Fruit fly (Drosophila melanogaster) whole organism, prepupa: ENCODE data around the gene rtv.

Source experiments
- CG10631 ChIP-seq: fragments of 200-800 bp; sonication (Bioruptor generic); optimal IDR thresholded peaks from 2 replicates; lab custom pipeline; 2016; ENCODE audit warnings: missing biosample characterization, missing genetic modification characterization
- CG10669 ChIP-seq: fragments of 200-800 bp; sonication (Bioruptor generic); optimal IDR thresholded peaks from 3 replicates; lab custom pipeline; 2018; ENCODE audit warnings: missing biosample characterization, mild to moderate bottlenecking, missing genetic modification characterization, moderate library complexity
- CG11294 ChIP-seq: fragments of 200-800 bp; sonication (Bioruptor generic); IDR thresholded peaks from 2 replicates; pipeline ENCODE4 v1.3.6; 2022; ENCODE audit warnings: missing biosample characterization, missing genetic modification characterization
- CG11762 ChIP-seq: fragments of 200-800 bp; sonication (Bioruptor generic); optimal IDR thresholded peaks from 3 replicates; lab custom pipeline; 2016; ENCODE audit warnings: missing biosample characterization, missing genetic modification characterization; ENCODE audit not compliant: insufficient read depth
- CG16779 ChIP-seq: fragments of 200-800 bp; sonication (Bioruptor generic); optimal IDR thresholded peaks from 3 replicates; lab custom pipeline; 2017; ENCODE audit warnings: missing biosample characterization, mild to moderate bottlenecking, missing genetic modification characterization
- CG3032 ChIP-seq: fragments of 200-800 bp; optimal IDR thresholded peaks from 2 replicates; lab custom pipeline; 2019; ENCODE audit warnings: missing biosample characterization, mild to moderate bottlenecking, missing genetic modification characterization, moderate library complexity
- CG31627 ChIP-seq: fragments of 200-800 bp; sonication (Bioruptor generic); optimal IDR thresholded peaks from 3 replicates; lab custom pipeline; 2016; ENCODE audit warnings: missing biosample characterization, missing genetic modification characterization
- CG3919 ChIP-seq: fragments of 200-800 bp; sonication (Bioruptor generic); optimal IDR thresholded peaks from 3 replicates; lab custom pipeline; 2016; ENCODE audit warnings: missing biosample characterization, missing genetic modification characterization
- CG6792 ChIP-seq: fragments of 200-800 bp; sonication (Bioruptor generic); optimal IDR thresholded peaks from 3 replicates; lab custom pipeline; 2016; ENCODE audit warnings: missing biosample characterization, missing genetic modification characterization
- CG6854 ChIP-seq: fragments of 200-800 bp; sonication (Bioruptor generic); optimal IDR thresholded peaks from 2 replicates; lab custom pipeline; 2017; ENCODE audit warnings: missing biosample characterization, mild to moderate bottlenecking, missing genetic modification characterization
- CG8119 ChIP-seq: fragments of 200-800 bp; sonication (Bioruptor generic); IDR thresholded peaks from 3 replicates; pipeline ENCODE4 v1.3.6; 2022; ENCODE audit warnings: missing biosample characterization, missing genetic modification characterization
- CG8632 ChIP-seq: fragments of 200-800 bp; sonication (Bioruptor generic); optimal IDR thresholded peaks from 3 replicates; lab custom pipeline; 2016; ENCODE audit warnings: missing biosample characterization, missing genetic modification characterization
- Eip78C ChIP-seq: fragments of 200-800 bp; sonication (Bioruptor generic); peaks from one replicate; lab custom pipeline; 2016; ENCODE audit warnings: missing biosample characterization, missing genetic modification characterization
- Eip93F ChIP-seq: fragments of 200-800 bp; sonication (Bioruptor generic); optimal IDR thresholded peaks from 2 replicates; lab custom pipeline; 2016; ENCODE audit warnings: missing biosample characterization, mild to moderate bottlenecking, missing genetic modification characterization
- Ets21C ChIP-seq: fragments of 200-800 bp; sonication (Bioruptor generic); optimal IDR thresholded peaks from 3 replicates; lab custom pipeline; 2016; ENCODE audit warnings: missing biosample characterization, missing genetic modification characterization
- Ets96B ChIP-seq: fragments of 200-800 bp; optimal IDR thresholded peaks from 2 replicates; lab custom pipeline; 2019; ENCODE audit warnings: missing biosample characterization, mild to moderate bottlenecking, missing genetic modification characterization, moderate library complexity
- Gug ChIP-seq: fragments of 200-800 bp; sonication (Bioruptor generic); IDR thresholded peaks from 2 replicates; pipeline ENCODE4 v1.3.6; 2022; ENCODE audit warnings: missing biosample characterization, missing genetic modification characterization
- Hr38 ChIP-seq: sonication (Bioruptor generic); optimal IDR thresholded peaks from 2 replicates; lab custom pipeline; 2016; ENCODE audit warnings: missing biosample characterization, missing genetic modification characterization
- Lpt ChIP-seq: fragments of 200-800 bp; sonication (Bioruptor generic); optimal IDR thresholded peaks from 3 replicates; lab custom pipeline; 2016; ENCODE audit warnings: missing biosample characterization, missing genetic modification characterization
- Sox102F ChIP-seq: fragments of 200-800 bp; sonication (Bioruptor generic); optimal IDR thresholded peaks from 2 replicates; lab custom pipeline; 2016; ENCODE audit warnings: missing biosample characterization, mild to moderate bottlenecking, missing genetic modification characterization
- Sox14 ChIP-seq: fragments of 200-800 bp; sonication (Bioruptor generic); optimal IDR thresholded peaks from 3 replicates; lab custom pipeline; 2016; ENCODE audit warnings: missing biosample characterization, missing genetic modification characterization
- Sox15 ChIP-seq: fragments of 200-800 bp; sonication (Bioruptor generic); optimal IDR thresholded peaks from 3 replicates; lab custom pipeline; 2016; ENCODE audit warnings: missing biosample characterization, missing genetic modification characterization
- achi ChIP-seq: fragments of 200-800 bp; sonication (Bioruptor generic); optimal IDR thresholded peaks from 3 replicates; lab custom pipeline; 2016; ENCODE audit warnings: missing biosample characterization, missing genetic modification characterization
- dac ChIP-seq: fragments of 200-800 bp; sonication (Bioruptor generic); optimal IDR thresholded peaks from 2 replicates; lab custom pipeline; 2017; ENCODE audit warnings: missing biosample characterization, mild to moderate bottlenecking, missing genetic modification characterization
- esn ChIP-seq: fragments of 200-800 bp; sonication (Bioruptor generic); optimal IDR thresholded peaks from 2 replicates; lab custom pipeline; 2016; ENCODE audit warnings: missing biosample characterization, mild to moderate bottlenecking, missing genetic modification characterization, moderate library complexity
- fd59A ChIP-seq: fragments of 200-800 bp; sonication (Bioruptor generic); optimal IDR thresholded peaks from 2 replicates; lab custom pipeline; 2017; ENCODE audit warnings: missing biosample characterization, mild to moderate bottlenecking, missing genetic modification characterization, missing genetic modification reagents
- fkh ChIP-seq: fragments of 200-800 bp; sonication (Bioruptor generic); optimal IDR thresholded peaks from 3 replicates; lab custom pipeline; 2017; ENCODE audit warnings: missing biosample characterization, mild to moderate bottlenecking, missing genetic modification characterization, moderate library complexity
- net ChIP-seq: fragments of 200-800 bp; sonication (Bioruptor generic); optimal IDR thresholded peaks from 3 replicates; lab custom pipeline; 2016; ENCODE audit warnings: missing biosample characterization, missing genetic modification characterization
- pdm3 ChIP-seq: fragments of 200-800 bp; sonication (Bioruptor generic); optimal IDR thresholded peaks from 3 replicates; lab custom pipeline; 2016; ENCODE audit warnings: missing biosample characterization, missing genetic modification characterization
- salr ChIP-seq, 2 experiments: fragments of 200-800 bp; sonication (Bioruptor generic); optimal IDR thresholded peaks; 3 replicates each; lab custom pipeline; 2016 to 2018; ENCODE audit warnings: missing biosample characterization in 2 of 2, missing genetic modification characterization in 2 of 2, mild to moderate bottlenecking in 1 of 2
- svp ChIP-seq: fragments of 200-800 bp; sonication (Bioruptor generic); peaks from one replicate; lab custom pipeline; 2016; ENCODE audit warnings: missing biosample characterization, missing genetic modification characterization
- vri ChIP-seq: fragments of 200-800 bp; sonication (Bioruptor generic); optimal IDR thresholded peaks from 3 replicates; lab custom pipeline; 2016; ENCODE audit warnings: missing biosample characterization, mild to moderate bottlenecking, missing genetic modification characterization

The rtv gene

dm6 chrX:11153826-11154510 is at the start of gene rtv, which contains the start of gene Dlic (continued):
- TF ChIP-seq Sox14 (GFP tag; lab: Kevin White, UChicago) (no peak), salr (GFP tag; optimal IDR thresholded peaks at IDR 0.05; lab: Kevin White, UChicago) (no peak), CG10669 (GFP tag; lab: Kevin White, UChicago) (no peak), esn (GFP tag; lab: Kevin White, UChicago) (peak; percentile 35), pdm3 (GFP tag; lab: Kevin White, UChicago) (peak; percentile 4), CG6854 (no peak), CG11294 (GFP tag; lab: Robert Waterston, UW) (no peak), Ets21C (peak; percentile 19)

DNA sequence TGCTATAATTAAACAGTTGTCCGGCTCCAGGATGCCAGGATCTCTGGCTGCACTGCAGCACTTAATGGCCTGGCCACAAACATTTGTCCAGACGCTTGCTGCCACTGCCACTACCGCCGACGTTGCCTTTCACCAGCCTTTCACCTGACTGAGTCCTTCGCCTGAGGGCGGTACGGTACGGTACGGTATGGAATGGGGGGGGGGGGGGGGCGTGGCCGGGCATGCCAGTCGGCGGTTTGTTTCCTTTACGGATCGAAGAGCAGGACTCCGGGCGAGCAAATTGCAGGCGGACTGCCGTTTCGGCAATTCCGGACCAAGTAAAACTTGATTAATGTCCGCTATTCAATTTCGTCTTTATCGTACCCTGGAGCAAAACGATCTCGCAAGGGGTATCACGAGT is 49.3 kb upstream of the rtv start:
- TF ChIP-seq Lpt (GFP tag; lab: Kevin White, UChicago): no peak
- TF ChIP-seq CG11762 (GFP tag; lab: Kevin White, UChicago): no peak
- TF ChIP-seq fd59A (GFP tag; lab: Kevin White, UChicago): no peak
- TF ChIP-seq CG31627 (GFP tag; lab: Kevin White, UChicago): no peak
- TF ChIP-seq dac (GFP tag; lab: Kevin White, UChicago): no peak
- TF ChIP-seq fkh: no peak
- no peak for TF ChIP-seq CG3032 (tag; lab: Kevin White, UChicago)
- TF ChIP-seq CG6854: no peak
- no peak for TF ChIP-seq CG16779 (tag; lab: Kevin White, UChicago)
- no peak for TF ChIP-seq Gug (GFP tag; lab: Robert Waterston, UW)
- TF ChIP-seq Sox14 (GFP tag; lab: Kevin White, UChicago): no peak
- no peak for TF ChIP-seq CG8632 (GFP tag; lab: Kevin White, UChicago)
- no peak for TF ChIP-seq svp (GFP tag; lab: Kevin White, UChicago)

DNA sequence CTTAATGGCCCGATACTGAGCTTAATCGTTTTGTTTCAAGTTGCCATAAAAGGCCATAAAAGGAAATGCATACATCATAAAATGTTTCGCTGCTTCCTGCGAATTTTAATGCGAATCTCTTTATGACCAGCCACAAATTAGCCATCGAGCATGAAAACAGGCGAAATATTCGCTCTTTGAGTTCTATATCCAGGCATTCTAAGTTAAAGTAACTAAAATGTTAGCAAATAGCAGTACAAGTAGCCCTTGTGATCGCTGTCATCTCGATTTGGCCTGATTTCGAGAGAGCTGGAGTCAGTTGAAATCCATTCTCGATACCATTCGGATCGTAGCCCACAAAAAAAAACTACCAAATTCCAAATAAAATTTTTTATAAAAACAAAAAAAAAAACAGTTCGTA is 48.2 kb upstream of the rtv start, which contains the start of gene CG11106:
CG11106 (plus strand) TSS at position 301 of the 400 bp plus-strand sequence.
- no peak for TF ChIP-seq CG8119 (GFP tag; lab: Robert Waterston, UW)
- no peak for TF ChIP-seq CG6792 (GFP tag; lab: Kevin White, UChicago)
- no peak for TF ChIP-seq Eip93F (GFP tag; lab: Kevin White, UChicago)
- no peak for TF ChIP-seq vri (GFP tag; lab: Kevin White, UChicago)
- no peak for TF ChIP-seq CG8632 (GFP tag; lab: Kevin White, UChicago)
- no peak for TF ChIP-seq CG11294 (GFP tag; lab: Robert Waterston, UW)
- no peak for TF ChIP-seq Hr38 (GFP tag; lab: Kevin White, UChicago)
- no peak for TF ChIP-seq Sox15
- no peak for TF ChIP-seq net (GFP tag; lab: Kevin White, UChicago)
- TF ChIP-seq Eip78C (GFP tag; lab: Kevin White, UChicago): no peak
- TF ChIP-seq CG10631: no peak
- no peak for TF ChIP-seq Sox102F (GFP tag; lab: Kevin White, UChicago)
- no peak for TF ChIP-seq CG11762 (GFP tag; lab: Kevin White, UChicago)
- TF ChIP-seq Ets96B (tag; lab: Kevin White, UChicago): no peak
- TF ChIP-seq, all 60 proteins: peak for 0

DNA sequence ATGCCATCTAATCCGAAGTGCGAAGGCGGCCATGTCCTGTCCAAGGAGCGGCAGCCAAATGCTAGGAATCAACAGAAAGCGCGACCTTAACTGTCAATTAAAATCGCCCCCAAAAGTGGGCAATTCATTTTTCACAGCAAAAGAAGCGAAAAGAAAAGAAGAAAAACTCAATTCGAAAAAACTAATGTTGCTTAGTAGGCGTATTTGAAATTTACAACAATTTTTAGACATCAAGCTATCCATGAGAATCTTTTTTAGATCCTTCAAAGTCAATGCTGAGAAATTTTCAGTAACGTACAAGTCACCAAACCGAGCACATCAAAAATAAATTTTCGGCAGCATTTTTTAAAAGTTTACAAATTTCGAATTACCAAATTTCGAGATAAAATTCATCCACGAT is 28.8 kb upstream of the rtv start, which contains the start of gene CG15200:
CG15200 (plus strand) TSS at position 301 of the 400 bp plus-strand sequence.
- no peak for TF ChIP-seq esn (GFP tag; lab: Kevin White, UChicago)
- no peak for TF ChIP-seq achi (GFP tag; lab: Kevin White, UChicago)

dm6 chrX:11176073-11176472 is 22.3 kb upstream of the rtv start:
- TF ChIP-seq CG3919 (GFP tag; lab: Kevin White, UChicago): no peak
- TF ChIP-seq svp (GFP tag; lab: Kevin White, UChicago): peak; percentile 23
